Worm (Caenorhabditis elegans) whole organism, mixed stage, embryonic: ENCODE measurements around the gene alh-13.

ENCODE experiments used
- M03D4.4 ChIP-seq: sonication (generic microtip); optimal IDR thresholded peaks from 2 replicates; lab custom pipeline; 2017; ENCODE audit warnings: mild to moderate bottlenecking, missing genetic modification characterization, missing compliant biosample characterization
- blmp-1 ChIP-seq: fragments of 150-350 bp; optimal IDR thresholded peaks from 2 replicates; lab custom pipeline; 2014; ENCODE audit warnings: missing biosample characterization, missing genetic modification characterization
- ces-1 ChIP-seq: fragments of 150-350 bp; optimal IDR thresholded peaks from 2 replicates; lab custom pipeline; 2014; ENCODE audit warnings: missing biosample characterization, missing genetic modification reagents, missing genetic modification characterization
- cnd-1 ChIP-seq: fragments of 200-800 bp; sonication (Bioruptor generic); optimal IDR thresholded peaks from 2 replicates; lab custom pipeline; 2018; ENCODE audit warnings: mild to moderate bottlenecking, missing genetic modification characterization, missing compliant biosample characterization
- hlh-1 ChIP-seq: fragments of 150-350 bp; optimal IDR thresholded peaks from 2 replicates; lab custom pipeline; 2014; ENCODE audit warnings: missing biosample characterization, missing genetic modification reagents, missing genetic modification characterization
- lin-13 ChIP-seq: fragments of 150-350 bp; optimal IDR thresholded peaks from 2 replicates; lab custom pipeline; 2014; ENCODE audit warnings: missing biosample characterization, missing genetic modification characterization
- nhr-12 ChIP-seq: fragments of 150-350 bp; optimal IDR thresholded peaks from 2 replicates; lab custom pipeline; 2014; ENCODE audit warnings: missing biosample characterization, missing genetic modification characterization
- pha-4 ChIP-seq: fragments of 150-350 bp; optimal IDR thresholded peaks from 2 replicates; lab custom pipeline; 2018; ENCODE audit warnings: missing biosample characterization, missing genetic modification reagents, missing genetic modification characterization
- sptf-1 ChIP-seq: sonication (generic microtip); optimal IDR thresholded peaks from 2 replicates; lab custom pipeline; 2017; ENCODE audit warnings: mild to moderate bottlenecking, missing genetic modification characterization, moderate library complexity, missing compliant biosample characterization
- unc-120 ChIP-seq: sonication (generic microtip); optimal IDR thresholded peaks from 2 replicates; lab custom pipeline; 2017; ENCODE audit warnings: missing genetic modification characterization, missing compliant biosample characterization; ENCODE audit not compliant: poor library complexity, severe bottlenecking
- unc-62 ChIP-seq: fragments of 150-350 bp; optimal IDR thresholded peaks from 2 replicates; lab custom pipeline; 2014; ENCODE audit warnings: missing biosample characterization, missing genetic modification reagents, missing genetic modification characterization
- ztf-11 ChIP-seq: fragments of 150-350 bp; optimal IDR thresholded peaks from 2 replicates; lab custom pipeline; 2014; ENCODE audit warnings: missing biosample characterization, missing genetic modification characterization

DNA sequence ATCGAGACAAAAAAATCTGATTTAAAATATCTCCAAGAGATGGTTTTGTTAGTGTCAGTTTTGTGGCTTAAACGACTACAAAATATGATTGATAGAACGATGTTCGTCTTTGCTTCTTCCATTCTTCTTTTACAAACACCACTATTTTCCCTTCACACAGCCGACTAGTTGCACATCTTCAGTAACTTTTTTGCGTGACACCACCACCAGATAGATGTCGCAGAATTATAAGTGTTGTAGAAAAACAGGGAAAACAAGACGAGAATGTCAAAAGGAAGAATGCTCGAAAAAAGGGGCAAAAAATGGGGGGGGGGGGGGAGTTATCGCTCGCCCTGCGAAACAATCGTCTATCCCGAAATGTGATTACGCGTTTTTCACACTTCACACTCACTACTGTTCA is 44.6 kb downstream of the alh-13 start:
- TF ChIP-seq M03D4.4 (tag; lab: Kevin White, UChicago), result no peak
- no peak for TF ChIP-seq sptf-1
- no peak for TF ChIP-seq ztf-11
- TF ChIP-seq unc-120 (tag; lab: Kevin White, UChicago), result no peak
- TF ChIP-seq ces-1 (GFP tag; lab: Kevin White, UChicago), result no peak
- TF ChIP-seq unc-62 (GFP tag; lab: Kevin White, UChicago), result no peak
- no peak for TF ChIP-seq nhr-12 (tag; lab: Kevin White, UChicago)
- no peak for TF ChIP-seq lin-13 (tag; lab: Kevin White, UChicago)
- TF ChIP-seq pha-4 (tag; lab: Kevin White, UChicago), result no peak
- TF ChIP-seq hlh-1 (tag; lab: Kevin White, UChicago), result no peak
- no peak for TF ChIP-seq blmp-1 (tag; lab: Kevin White, UChicago)
- TF ChIP-seq cnd-1, result no peak
